Fruit fly (Drosophila melanogaster) whole organism, prepupa: ENCODE results near the gene tkv.

Source experiments
- CG10631 ChIP-seq: fragments of 200-800 bp; sonication (Bioruptor generic); optimal IDR thresholded peaks from 2 replicates; lab custom pipeline; 2016; ENCODE audit warnings: missing biosample characterization, missing genetic modification characterization
- CG11294 ChIP-seq: fragments of 200-800 bp; sonication (Bioruptor generic); IDR thresholded peaks from 2 replicates; pipeline ENCODE4 v1.3.6; 2022; ENCODE audit warnings: missing biosample characterization, missing genetic modification characterization
- CG11762 ChIP-seq: fragments of 200-800 bp; sonication (Bioruptor generic); optimal IDR thresholded peaks from 3 replicates; lab custom pipeline; 2016; ENCODE audit warnings: missing biosample characterization, missing genetic modification characterization; ENCODE audit not compliant: insufficient read depth
- CG15336 ChIP-seq: fragments of 200-800 bp; sonication (Bioruptor generic); IDR thresholded peaks from 2 replicates; pipeline ENCODE4 v1.3.6; 2022; ENCODE audit warnings: missing biosample characterization, missing genetic modification characterization
- CG16779 ChIP-seq: fragments of 200-800 bp; sonication (Bioruptor generic); optimal IDR thresholded peaks from 3 replicates; lab custom pipeline; 2017; ENCODE audit warnings: missing biosample characterization, mild to moderate bottlenecking, missing genetic modification characterization
- CG31627 ChIP-seq: fragments of 200-800 bp; sonication (Bioruptor generic); optimal IDR thresholded peaks from 3 replicates; lab custom pipeline; 2016; ENCODE audit warnings: missing biosample characterization, missing genetic modification characterization
- CG32006 ChIP-seq: fragments of 200-800 bp; sonication (Bioruptor generic); optimal IDR thresholded peaks from 3 replicates; lab custom pipeline; 2017; ENCODE audit warnings: missing biosample characterization, mild to moderate bottlenecking, missing genetic modification characterization
- CG34406 ChIP-seq: fragments of 200-800 bp; sonication (Bioruptor generic); optimal IDR thresholded peaks from 3 replicates; lab custom pipeline; 2016; ENCODE audit warnings: missing biosample characterization, missing genetic modification characterization
- CG3919 ChIP-seq: fragments of 200-800 bp; sonication (Bioruptor generic); optimal IDR thresholded peaks from 3 replicates; lab custom pipeline; 2016; ENCODE audit warnings: missing biosample characterization, missing genetic modification characterization
- CG4318 ChIP-seq: fragments of 200-800 bp; sonication (Bioruptor generic); optimal IDR thresholded peaks from 3 replicates; lab custom pipeline; 2017; ENCODE audit warnings: missing biosample characterization, mild to moderate bottlenecking, missing genetic modification characterization
- CG6163 ChIP-seq: fragments of 200-800 bp; sonication (Bioruptor generic); IDR thresholded peaks from 3 replicates; pipeline ENCODE4 v1.3.6; 2022; ENCODE audit warnings: missing biosample characterization, missing genetic modification characterization
- CG6276 ChIP-seq: fragments of 200-800 bp; sonication (Bioruptor generic); optimal IDR thresholded peaks from 2 replicates; lab custom pipeline; 2017; ENCODE audit warnings: missing biosample characterization, mild to moderate bottlenecking, missing genetic modification characterization
- CG6792 ChIP-seq: fragments of 200-800 bp; sonication (Bioruptor generic); optimal IDR thresholded peaks from 3 replicates; lab custom pipeline; 2016; ENCODE audit warnings: missing biosample characterization, missing genetic modification characterization
- CG7368 ChIP-seq: fragments of 200-800 bp; sonication (Bioruptor generic); optimal IDR thresholded peaks from 3 replicates; lab custom pipeline; 2016; ENCODE audit warnings: missing biosample characterization, missing genetic modification characterization
- CG8119 ChIP-seq: fragments of 200-800 bp; sonication (Bioruptor generic); IDR thresholded peaks from 3 replicates; pipeline ENCODE4 v1.3.6; 2022; ENCODE audit warnings: missing biosample characterization, missing genetic modification characterization
- Eip78C ChIP-seq: fragments of 200-800 bp; sonication (Bioruptor generic); peaks from one replicate; lab custom pipeline; 2016; ENCODE audit warnings: missing biosample characterization, missing genetic modification characterization
- Ets21C ChIP-seq: fragments of 200-800 bp; sonication (Bioruptor generic); optimal IDR thresholded peaks from 3 replicates; lab custom pipeline; 2016; ENCODE audit warnings: missing biosample characterization, missing genetic modification characterization
- Gug ChIP-seq: fragments of 200-800 bp; sonication (Bioruptor generic); IDR thresholded peaks from 2 replicates; pipeline ENCODE4 v1.3.6; 2022; ENCODE audit warnings: missing biosample characterization, missing genetic modification characterization
- Hr39 ChIP-seq: fragments of 200-800 bp; sonication (Bioruptor generic); optimal IDR thresholded peaks from 2 replicates; lab custom pipeline; 2016; ENCODE audit warnings: missing biosample characterization, missing genetic modification characterization
- Hr4 ChIP-seq: fragments of 200-800 bp; sonication (Bioruptor generic); optimal IDR thresholded peaks from 3 replicates; lab custom pipeline; 2016; ENCODE audit warnings: missing biosample characterization, missing genetic modification characterization
- Lpt ChIP-seq: fragments of 200-800 bp; sonication (Bioruptor generic); optimal IDR thresholded peaks from 3 replicates; lab custom pipeline; 2016; ENCODE audit warnings: missing biosample characterization, missing genetic modification characterization
- Met ChIP-seq: fragments of 200-800 bp; sonication (Bioruptor generic); optimal IDR thresholded peaks from 3 replicates; lab custom pipeline; 2016; ENCODE audit warnings: missing biosample characterization, missing genetic modification characterization
- OdsH ChIP-seq: fragments of 200-800 bp; sonication (Bioruptor generic); optimal IDR thresholded peaks from 3 replicates; lab custom pipeline; 2016; ENCODE audit warnings: missing biosample characterization, missing genetic modification characterization
- Sox102F ChIP-seq: fragments of 200-800 bp; sonication (Bioruptor generic); optimal IDR thresholded peaks from 2 replicates; lab custom pipeline; 2016; ENCODE audit warnings: missing biosample characterization, mild to moderate bottlenecking, missing genetic modification characterization
- Sox14 ChIP-seq: fragments of 200-800 bp; sonication (Bioruptor generic); optimal IDR thresholded peaks from 3 replicates; lab custom pipeline; 2016; ENCODE audit warnings: missing biosample characterization, missing genetic modification characterization
- Sox15 ChIP-seq: fragments of 200-800 bp; sonication (Bioruptor generic); optimal IDR thresholded peaks from 3 replicates; lab custom pipeline; 2016; ENCODE audit warnings: missing biosample characterization, missing genetic modification characterization
- achi ChIP-seq: fragments of 200-800 bp; sonication (Bioruptor generic); optimal IDR thresholded peaks from 3 replicates; lab custom pipeline; 2016; ENCODE audit warnings: missing biosample characterization, missing genetic modification characterization
- acj6 ChIP-seq: fragments of 200-800 bp; sonication (Bioruptor generic); optimal IDR thresholded peaks from 3 replicates; lab custom pipeline; 2016; ENCODE audit warnings: missing biosample characterization, missing genetic modification characterization
- cyc ChIP-seq: fragments of 200-800 bp; sonication (Bioruptor generic); optimal IDR thresholded peaks from 3 replicates; lab custom pipeline; 2016; ENCODE audit warnings: missing biosample characterization, missing genetic modification characterization
- eg ChIP-seq: fragments of 200-800 bp; sonication (Bioruptor generic); IDR thresholded peaks from 3 replicates; pipeline ENCODE4 v1.3.6; 2022; ENCODE audit warnings: missing biosample characterization, missing genetic modification characterization
- esn ChIP-seq: fragments of 200-800 bp; sonication (Bioruptor generic); optimal IDR thresholded peaks from 2 replicates; lab custom pipeline; 2016; ENCODE audit warnings: missing biosample characterization, mild to moderate bottlenecking, missing genetic modification characterization, moderate library complexity
- lz ChIP-seq: fragments of 200-800 bp; sonication (Bioruptor generic); optimal IDR thresholded peaks from 3 replicates; lab custom pipeline; 2016; ENCODE audit warnings: missing biosample characterization, missing genetic modification characterization
- net ChIP-seq: fragments of 200-800 bp; sonication (Bioruptor generic); optimal IDR thresholded peaks from 3 replicates; lab custom pipeline; 2016; ENCODE audit warnings: missing biosample characterization, missing genetic modification characterization
- pdm3 ChIP-seq: fragments of 200-800 bp; sonication (Bioruptor generic); optimal IDR thresholded peaks from 3 replicates; lab custom pipeline; 2016; ENCODE audit warnings: missing biosample characterization, missing genetic modification characterization
- salr ChIP-seq, 2 experiments: fragments of 200-800 bp; sonication (Bioruptor generic); optimal IDR thresholded peaks; 3 replicates each; lab custom pipeline; 2016 to 2018; ENCODE audit warnings: missing biosample characterization in 2 of 2, missing genetic modification characterization in 2 of 2, mild to moderate bottlenecking in 1 of 2
- spab ChIP-seq: fragments of 200-800 bp; sonication (Bioruptor generic); optimal IDR thresholded peaks from 2 replicates; lab custom pipeline; 2017; ENCODE audit warnings: missing biosample characterization, mild to moderate bottlenecking, missing genetic modification characterization, missing genetic modification reagents
- ss ChIP-seq, 2 experiments: fragments of 200-800 bp; sonication (Bioruptor generic); optimal IDR thresholded peaks; 2 replicates in 1 of 2; 3 replicates in 1 of 2; lab custom pipeline; 2017 to 2018; ENCODE audit warnings: mild to moderate bottlenecking in 2 of 2, missing biosample characterization in 2 of 2, missing genetic modification characterization in 2 of 2, moderate library complexity in 1 of 2
- topi ChIP-seq: fragments of 200-800 bp; sonication (Bioruptor generic); optimal IDR thresholded peaks from 3 replicates; lab custom pipeline; 2016; ENCODE audit warnings: missing biosample characterization, missing genetic modification characterization
- vri ChIP-seq: fragments of 200-800 bp; sonication (Bioruptor generic); optimal IDR thresholded peaks from 3 replicates; lab custom pipeline; 2016; ENCODE audit warnings: missing biosample characterization, mild to moderate bottlenecking, missing genetic modification characterization

Gene tkv

dm6 chr2L:5225547-5226213 lies 45.5 kb downstream of the tkv start:
- TF ChIP-seq Gug (GFP tag; lab: Robert Waterston, UW) = peak; percentile 57
- peak; percentile 27 for TF ChIP-seq achi (GFP tag; lab: Kevin White, UChicago)
- peak; percentile 66; the same call in 2 of the 3 replicates for TF ChIP-seq CG6163 (GFP tag; lab: Robert Waterston, UW)
- TF ChIP-seq eg = peak; percentile 86
- TF ChIP-seq Sox14 (GFP tag; lab: Kevin White, UChicago) = peak; percentile 34
- TF ChIP-seq CG34406 = no peak
- TF ChIP-seq CG32006 (GFP tag; lab: Kevin White, UChicago) = peak; percentile 64
- peak; percentile 49 for TF ChIP-seq pdm3
- TF ChIP-seq CG6276 (GFP tag; lab: Kevin White, UChicago) = peak; percentile 32
- peak; percentile 75 for TF ChIP-seq Hr4 (GFP tag; lab: Kevin White, UChicago)
- peak; percentile 9 for TF ChIP-seq Ets21C (GFP tag; lab: Kevin White, UChicago)
- TF ChIP-seq spab (GFP tag; lab: Kevin White, UChicago) = no peak
- no peak for TF ChIP-seq CG7368 (GFP tag; lab: Kevin White, UChicago)
- TF ChIP-seq Met = peak; percentile 48
- TF ChIP-seq net (GFP tag; lab: Kevin White, UChicago) = peak; percentile 26
- no peak for TF ChIP-seq Hr39 (GFP tag; lab: Kevin White, UChicago)
- TF ChIP-seq topi (GFP tag; lab: Kevin White, UChicago) = peak; percentile 28
- peak; percentile 6 for TF ChIP-seq Sox102F (GFP tag; lab: Kevin White, UChicago)
- no peak for TF ChIP-seq CG11762 (GFP tag; lab: Kevin White, UChicago)
- TF ChIP-seq CG10631 (GFP tag; lab: Kevin White, UChicago) = peak; percentile 16
- peak; percentile 53 for TF ChIP-seq CG31627 (GFP tag; lab: Kevin White, UChicago)
- TF ChIP-seq Sox15 (GFP tag; lab: Kevin White, UChicago) = no peak
- TF ChIP-seq CG15336 (GFP tag; lab: Robert Waterston, UW) = peak; percentile 84
- TF ChIP-seq salr (GFP tag; optimal IDR thresholded peaks at IDR 0.05; lab: Kevin White, UChicago) = peak in 1 of 2 experiments; percentile 4
- TF ChIP-seq esn (GFP tag; lab: Kevin White, UChicago) = peak; percentile 53
- peak; percentile 34 for TF ChIP-seq CG3919 (GFP tag; lab: Kevin White, UChicago)
- no peak for TF ChIP-seq ss (GFP tag; optimal IDR thresholded peaks at IDR 0.05; lab: Kevin White, UChicago)
- TF ChIP-seq CG8119 (GFP tag; lab: Robert Waterston, UW) = peak; percentile 79
- peak; percentile 47; the same call in 1 of the 2 replicates for TF ChIP-seq CG11294
- no peak for TF ChIP-seq CG16779 (tag; lab: Kevin White, UChicago)
- TF ChIP-seq CG4318 (GFP tag; lab: Kevin White, UChicago) = peak; percentile 26
- peak; percentile 40 for TF ChIP-seq lz (GFP tag; lab: Kevin White, UChicago)
- TF ChIP-seq Lpt (GFP tag; lab: Kevin White, UChicago) = peak; percentile 38
- peak; percentile 27 for TF ChIP-seq cyc (GFP tag; lab: Kevin White, UChicago)
- TF ChIP-seq OdsH (GFP tag; lab: Kevin White, UChicago) = peak; percentile 55
- peak; percentile 46 for TF ChIP-seq acj6
- TF ChIP-seq Eip78C = no peak
- peak; percentile 7 for TF ChIP-seq CG6792 (GFP tag; lab: Kevin White, UChicago)
- peak; percentile 12 for TF ChIP-seq vri (GFP tag; lab: Kevin White, UChicago)

- TF ChIP-seq CG11294 (0 out of 2 replicates have a peak, but pooled peaks have one; percentile 19), CG15336 (GFP tag; lab: Robert Waterston, UW) (no peak), eg (0 out of 3 replicates have a peak, but pooled peaks have one; percentile 18)
- TF ChIP-seq, all 60 proteins: peak for 2
Measured at dm6 chr2L:5224724-5225319, 46.4 kb downstream of the tkv start.
